Fruit fly (Drosophila melanogaster): ENCODE measurements around the gene CG34280.

CG34280 gene

DNA sequence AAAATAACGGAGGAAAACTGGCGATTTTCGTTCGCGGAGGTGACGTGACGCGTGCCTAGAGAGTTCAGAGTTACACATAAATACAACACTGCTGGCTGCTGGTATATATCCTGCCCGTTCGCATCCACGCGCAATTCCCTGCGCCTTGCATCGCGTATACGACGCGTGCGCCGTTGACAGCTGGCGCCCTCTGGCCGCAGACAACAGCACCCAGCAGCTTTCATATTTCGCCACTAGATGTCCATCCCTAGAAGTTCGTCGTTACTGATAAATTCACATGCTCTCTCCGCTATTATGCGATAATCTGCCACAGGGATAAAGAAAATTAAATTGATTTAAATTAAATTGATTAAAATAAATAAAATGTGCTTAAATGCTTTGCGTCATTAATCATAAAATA is 1.1 kb downstream of the CG34280 start, which contains the start of gene Sur-8 (continued):
- TF ChIP-seq CG2120 (GFP tag; optimal IDR thresholded peaks at IDR 0.05): peak; percentile 64
- TF ChIP-seq CG11456 (GFP tag; IDR thresholded peaks at IDR 0.05): peak; percentile 96
- no peak for TF ChIP-seq dati (GFP tag; IDR thresholded peaks at IDR 0.05)
- TF ChIP-seq CG2116 (GFP tag; optimal IDR thresholded peaks at IDR 0.05): peak; percentile 54
- TF ChIP-seq CG10565 (GFP tag; optimal IDR thresholded peaks at IDR 0.05): no peak
- TF ChIP-seq lmd (GFP tag; IDR thresholded peaks at IDR 0.05): peak; percentile 76
- peak; percentile 45; the same call in 1 of the 2 replicates for TF ChIP-seq CG6689 (GFP tag; IDR thresholded peaks at IDR 0.05)
- TF ChIP-seq CG3847 (GFP tag; IDR thresholded peaks at IDR 0.05): peak; percentile 61
- TF ChIP-seq sim (GFP tag; IDR thresholded peaks at IDR 0.05): 0 out of 2 replicates have a peak, but pooled peaks have one; percentile 31
- peak; percentile 45 for TF ChIP-seq Ets97D (GFP tag; optimal IDR thresholded peaks at IDR 0.05)
- peak; percentile 20; the same call in 1 of the 2 replicates for TF ChIP-seq CG31441 (GFP tag; IDR thresholded peaks at IDR 0.05)
- no peak for TF ChIP-seq CG4404 (GFP tag; IDR thresholded peaks at IDR 0.05)
- TF ChIP-seq CG13624 (GFP tag; optimal IDR thresholded peaks at IDR 0.05): peak; percentile 53
- TF ChIP-seq sob (GFP tag; IDR thresholded peaks at IDR 0.05): peak; percentile 67
- peak; percentile 91 for TF ChIP-seq sens (GFP tag)
- TF ChIP-seq ranshi (GFP tag; IDR thresholded peaks at IDR 0.05): 0 out of 2 replicates have a peak, but pooled peaks have one; percentile 22
- peak; percentile 48 for TF ChIP-seq CG2678 (tag; optimal IDR thresholded peaks at IDR 0.05)
- no peak for TF ChIP-seq Nf-YA (GFP tag; IDR thresholded peaks at IDR 0.05)
- TF ChIP-seq CG11723 (GFP tag; optimal IDR thresholded peaks at IDR 0.05): peak; percentile 67
- peak; percentile 53 for TF ChIP-seq CG17829 (tag; optimal IDR thresholded peaks at IDR 0.05)
- TF ChIP-seq CG3407 (GFP tag; optimal IDR thresholded peaks at IDR 0.05): peak; percentile 26
- TF ChIP-seq CG30431 (GFP tag; optimal IDR thresholded peaks at IDR 0.05): peak; percentile 40
- TF ChIP-seq Jarid2 (GFP tag; optimal IDR thresholded peaks at IDR 0.05): peak; percentile 26
- peak; percentile 92 for TF ChIP-seq Rfx (GFP tag; IDR thresholded peaks at IDR 0.05)
- peak; percentile 47 for TF ChIP-seq CG15269 (tag; optimal IDR thresholded peaks at IDR 0.05)
- peak; percentile 25 for TF ChIP-seq BtbVII (GFP tag; optimal IDR thresholded peaks at IDR 0.05)
- peak; percentile 30 for TF ChIP-seq nau (GFP tag; optimal IDR thresholded peaks at IDR 0.05)
- TF ChIP-seq gcm (GFP tag; optimal IDR thresholded peaks at IDR 0.05): no peak
- 0 out of 2 replicates have a peak, but pooled peaks have one; percentile 24 for TF ChIP-seq cas (GFP tag; IDR thresholded peaks at IDR 0.05)
- no peak for TF ChIP-seq gsb-n (tag; optimal IDR thresholded peaks at IDR 0.05)
- peak; percentile 59 for TF ChIP-seq pum (GFP tag; optimal IDR thresholded peaks at IDR 0.05)
- TF ChIP-seq CG17361 (GFP tag; IDR thresholded peaks at IDR 0.05): peak; percentile 65; the same call in 2 of the 3 replicates
- peak; percentile 23 for TF ChIP-seq CG13894 (tag; optimal IDR thresholded peaks at IDR 0.05)
- TF ChIP-seq CG4854 (GFP tag; optimal IDR thresholded peaks at IDR 0.05): peak; percentile 36
- TF ChIP-seq CG12155 (GFP tag; optimal IDR thresholded peaks at IDR 0.05): peak; percentile 49
- TF ChIP-seq grn (GFP tag; optimal IDR thresholded peaks at IDR 0.05): peak; percentile 8
- TF ChIP-seq Camta (GFP tag; optimal IDR thresholded peaks at IDR 0.05): peak; percentile 45
- peak; percentile 61 for TF ChIP-seq CG17912 (GFP tag; optimal IDR thresholded peaks at IDR 0.05)
- TF ChIP-seq CG4730 (GFP tag; IDR thresholded peaks at IDR 0.05): peak; percentile 71
- TF ChIP-seq Mad (GFP tag; optimal IDR thresholded peaks at IDR 0.05): peak; percentile 40
- TF ChIP-seq CG14710 (tag; optimal IDR thresholded peaks at IDR 0.05): peak; percentile 2
- TF ChIP-seq slou (GFP tag; optimal IDR thresholded peaks at IDR 0.05): peak; percentile 17
- 0 out of 2 replicates have a peak, but pooled peaks have one; percentile 14 for TF ChIP-seq aop (GFP tag; IDR thresholded peaks at IDR 0.05)
- peak; percentile 55 for TF ChIP-seq PHDP (tag; optimal IDR thresholded peaks at IDR 0.05)
- TF ChIP-seq Antp (GFP tag; optimal IDR thresholded peaks at IDR 0.05): peak; percentile 70
- TF ChIP-seq CG3726 (GFP tag; IDR thresholded peaks at IDR 0.05): peak; percentile 56; the same call in 2 of the 3 replicates
- peak; percentile 83 for TF ChIP-seq ken (GFP tag; IDR thresholded peaks at IDR 0.05)
- TF ChIP-seq CG1529 (GFP tag; optimal IDR thresholded peaks at IDR 0.05): no peak
- TF ChIP-seq CG8478 (optimal IDR thresholded peaks at IDR 0.05): no peak
- peak; percentile 77 for TF ChIP-seq Hsf (GFP tag; optimal IDR thresholded peaks at IDR 0.05)
- TF ChIP-seq en (GFP tag; optimal IDR thresholded peaks at IDR 0.05): peak; percentile 33
- TF ChIP-seq chif (GFP tag; optimal IDR thresholded peaks at IDR 0.05): peak; percentile 17 to 74
